Worm (Caenorhabditis elegans) whole organism, L4/young adult: ENCODE results near the gene F40F8.3.

ENCODE experiments used
- dao-5 ChIP-seq: sonication (generic microtip); optimal IDR thresholded peaks from 2 replicates; lab custom pipeline; 2016; ENCODE audit warnings: missing genotype, missing genetic modification characterization, moderate library complexity, missing compliant biosample characterization
- him-1 ChIP-seq: sonication (generic microtip); optimal IDR thresholded peaks from 2 replicates; lab custom pipeline; 2016; ENCODE audit warnings: missing genotype, missing genetic modification reagents, missing genetic modification characterization, missing compliant biosample characterization

DNA sequence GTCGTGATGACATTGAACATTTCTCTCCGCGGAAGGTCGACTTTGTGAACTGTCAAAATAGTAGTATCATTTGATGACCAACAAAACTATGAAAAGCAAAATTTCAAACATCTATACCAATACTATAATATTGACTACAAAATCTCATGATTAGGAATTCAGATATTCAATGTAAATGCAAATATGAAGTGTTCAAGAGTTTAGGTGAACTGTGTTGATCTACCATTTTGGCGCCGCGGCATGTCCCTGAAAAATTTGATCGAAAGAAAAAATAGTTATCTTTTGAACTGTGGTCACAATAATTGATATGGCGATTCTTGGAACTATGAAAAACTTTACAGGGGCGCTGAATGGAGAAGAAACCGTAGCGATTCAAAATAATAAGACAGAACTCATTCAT lies 49.6 kb downstream of the F40F8.3 start:
- TF ChIP-seq him-1 (no peak), dao-5 (tag; lab: Kevin White, UChicago) (no peak)
